Worm (Caenorhabditis elegans) whole organism, early embryonic: ENCODE results near the gene C34C12.9.
A peak's percentile ranks its signal among the peaks of the same experiment; 100 is the strongest.

Source experiments
- B0310.2 ChIP-seq: sonication (generic microtip); optimal IDR thresholded peaks from 2 replicates; lab custom pipeline; 2016; ENCODE audit warnings: mild to moderate bottlenecking, missing genetic modification characterization, missing compliant biosample characterization
- F13C5.2 ChIP-seq: sonication (generic microtip); optimal IDR thresholded peaks from 2 replicates; lab custom pipeline; 2017; ENCODE audit warnings: mild to moderate bottlenecking, missing genetic modification characterization, inconsistent platforms, missing compliant biosample characterization
- aly-1 ChIP-seq: sonication (generic microtip); optimal IDR thresholded peaks from 2 replicates; lab custom pipeline; 2016; ENCODE audit warnings: missing genetic modification characterization, missing compliant biosample characterization
- ama-1 ChIP-seq: fragments of 150-350 bp; optimal IDR thresholded peaks from 2 replicates; lab custom pipeline; 2014
- ceh-13 ChIP-seq: fragments of 200-800 bp; sonication (Bioruptor generic); optimal IDR thresholded peaks from 2 replicates; lab custom pipeline; 2018; ENCODE audit warnings: mild to moderate bottlenecking, missing genetic modification characterization, missing compliant biosample characterization
- ceh-36 ChIP-seq: sonication (generic microtip); optimal IDR thresholded peaks from 2 replicates; lab custom pipeline; 2016; ENCODE audit warnings: missing genetic modification characterization, inconsistent platforms, missing compliant biosample characterization
- ets-7 ChIP-seq: sonication (generic microtip); optimal IDR thresholded peaks from 2 replicates; lab custom pipeline; 2016; ENCODE audit warnings: missing genotype, missing genetic modification characterization, missing compliant biosample characterization
- flt-1 ChIP-seq: fragments of 200-800 bp; sonication (Bioruptor generic); IDR thresholded peaks from 2 replicates; pipeline ENCODE4 v1.3.6; 2022; ENCODE audit warnings: missing genetic modification characterization, missing compliant biosample characterization
- hmbx-1 ChIP-seq: sonication (generic microtip); optimal IDR thresholded peaks from 2 replicates; lab custom pipeline; 2016; ENCODE audit warnings: mild to moderate bottlenecking, missing genetic modification characterization, missing compliant biosample characterization
- hmg-4 ChIP-seq: fragments of 200-800 bp; sonication (Bioruptor generic); optimal IDR thresholded peaks from 2 replicates; lab custom pipeline; 2018; ENCODE audit warnings: mild to moderate bottlenecking, missing genetic modification characterization, missing compliant biosample characterization
- hnd-1 ChIP-seq: sonication (generic microtip); optimal IDR thresholded peaks from 2 replicates; lab custom pipeline; 2016; ENCODE audit warnings: missing genetic modification characterization, missing compliant biosample characterization
- pes-1 ChIP-seq: fragments of 200-800 bp; sonication (Bioruptor generic); IDR thresholded peaks from 2 replicates; pipeline ENCODE4 v1.3.6; 2022; ENCODE audit warnings: missing genetic modification reagents, missing genetic modification characterization, missing compliant biosample characterization
- scrt-1 ChIP-seq: fragments of 200-800 bp; sonication (Bioruptor generic); IDR thresholded peaks from 2 replicates; pipeline ENCODE4 v1.3.6; 2022; ENCODE audit warnings: missing genetic modification characterization, missing compliant biosample characterization
- sea-1 ChIP-seq: fragments of 200-800 bp; sonication (Bioruptor generic); conservative IDR thresholded peaks from 2 replicates; pipeline ENCODE4 v1.3.6; 2022; ENCODE audit warnings: missing genetic modification characterization, missing compliant biosample characterization
- tbx-11 ChIP-seq: fragments of 200-800 bp; sonication (Bioruptor generic); IDR thresholded peaks from 2 replicates; pipeline ENCODE4 v1.3.6; 2022; ENCODE audit warnings: missing genetic modification characterization, missing compliant biosample characterization
- tbx-37 ChIP-seq: fragments of 200-800 bp; sonication (Bioruptor generic); conservative IDR thresholded peaks from 2 replicates; pipeline ENCODE4 v1.3.6; 2022; ENCODE audit warnings: missing genetic modification reagents, missing genetic modification characterization, missing compliant biosample characterization
- tra-4 ChIP-seq: sonication (generic microtip); optimal IDR thresholded peaks from 2 replicates; lab custom pipeline; 2017; ENCODE audit warnings: missing genetic modification characterization, missing compliant biosample characterization

Gene C34C12.9

DNA sequence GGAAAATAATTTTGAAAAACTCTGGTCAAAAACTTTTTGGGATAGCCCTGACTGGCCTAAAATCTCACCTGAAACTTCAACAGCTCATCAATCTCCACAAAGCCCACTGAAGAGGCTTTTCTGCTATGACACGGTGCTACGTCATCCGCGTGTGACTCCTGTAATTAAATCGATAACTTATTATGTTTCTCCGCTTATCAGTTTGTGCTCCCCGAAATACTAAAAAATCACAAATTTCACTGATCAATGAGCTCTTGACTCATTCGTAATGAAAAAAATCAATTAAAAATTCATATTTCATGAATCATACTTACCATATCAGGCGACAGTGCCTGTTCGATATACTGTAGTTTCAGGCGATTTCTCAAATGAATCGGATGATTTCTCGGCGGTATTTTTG lies 298 bp downstream of the C34C12.9 start:
- TF ChIP-seq flt-1 (no peak), ama-1 (lab: Kevin White, UChicago) (no peak), ceh-36 (tag; lab: Kevin White, UChicago) (no peak), hmbx-1 (tag; lab: Kevin White, UChicago) (no peak), F13C5.2 (tag; lab: Kevin White, UChicago) (no peak), ceh-13 (GFP tag; lab: Kevin White, UChicago) (no peak), B0310.2 (tag; lab: Kevin White, UChicago) (no peak), pes-1 (GFP tag; lab: Robert Waterston, UW) (no peak), tra-4 (tag; lab: Kevin White, UChicago) (no peak), tbx-11 (GFP tag; lab: Robert Waterston, UW) (no peak), aly-1 (tag; lab: Kevin White, UChicago) (no peak), hnd-1 (tag; lab: Kevin White, UChicago) (no peak)

- no peak for TF ChIP-seq tbx-11 (GFP tag; lab: Robert Waterston, UW)
- TF ChIP-seq F13C5.2 (tag; lab: Kevin White, UChicago), result peak; percentile 26
- no peak for TF ChIP-seq flt-1
Measured at ce11 chrIII:3471403-3472053, 3.8 kb downstream of the C34C12.9 start, which contains the start of gene rsu-1. Gene rsu-1 (plus strand): TSS chrIII:3472003.

DNA sequence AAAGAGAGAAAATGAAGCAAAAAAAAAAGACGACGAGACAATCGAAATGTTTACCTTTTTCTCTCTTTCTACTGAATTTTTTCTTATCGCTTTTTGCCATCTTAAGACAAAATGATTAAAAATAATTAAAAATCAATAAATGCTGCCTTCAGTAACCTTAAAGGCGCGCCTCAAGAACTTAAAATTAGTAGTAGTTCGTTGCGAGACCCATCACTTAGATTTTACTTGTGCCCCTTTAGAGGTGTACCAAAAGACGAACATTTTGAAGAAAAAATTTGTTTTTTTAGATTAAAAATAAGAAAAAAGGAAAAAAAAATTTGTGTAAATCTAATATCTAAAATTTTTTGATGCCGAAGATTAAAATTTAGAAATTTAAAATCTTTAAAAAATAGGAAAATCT lies 4.3 kb downstream of the C34C12.9 start:
- TF ChIP-seq tbx-11 (GFP tag; lab: Robert Waterston, UW) (no peak), sea-1 (GFP tag; lab: Robert Waterston, UW) (no peak), scrt-1 (GFP tag; lab: Robert Waterston, UW) (no peak), pes-1 (GFP tag; lab: Robert Waterston, UW) (no peak), ama-1 (lab: Kevin White, UChicago) (no peak)

DNA sequence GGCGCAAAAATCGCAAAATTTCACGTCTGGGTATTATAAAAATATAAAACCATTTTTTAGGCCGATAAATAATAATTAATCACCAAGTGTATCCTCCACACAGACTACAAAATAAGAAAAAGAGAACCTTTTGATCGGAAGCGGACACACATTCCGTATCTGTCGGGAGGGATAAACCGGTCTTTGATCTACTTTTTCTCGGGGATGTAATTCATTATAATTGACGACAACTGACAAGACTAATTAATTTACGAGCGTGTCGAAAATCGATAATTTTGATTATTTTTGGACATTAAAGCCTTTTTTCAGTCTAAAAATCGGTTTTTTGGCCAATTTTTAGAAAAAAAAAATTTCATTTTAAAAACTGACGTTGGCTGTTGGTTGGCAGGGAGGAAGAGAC lies 4.9 kb downstream of the C34C12.9 start:
- no peak for TF ChIP-seq ama-1 (lab: Kevin White, UChicago)
- TF ChIP-seq scrt-1 (GFP tag; lab: Robert Waterston, UW), result no peak
- TF ChIP-seq F13C5.2 (tag; lab: Kevin White, UChicago), result no peak
- no peak for TF ChIP-seq pes-1 (GFP tag; lab: Robert Waterston, UW)
- TF ChIP-seq hmbx-1 (tag; lab: Kevin White, UChicago), result no peak
- TF ChIP-seq tbx-11 (GFP tag; lab: Robert Waterston, UW), result no peak
- TF ChIP-seq sea-1 (GFP tag; lab: Robert Waterston, UW), result no peak
- TF ChIP-seq hnd-1 (tag; lab: Kevin White, UChicago), result no peak
- no peak for TF ChIP-seq flt-1
- no peak for TF ChIP-seq ceh-36 (tag; lab: Kevin White, UChicago)
- TF ChIP-seq aly-1 (tag; lab: Kevin White, UChicago), result no peak
- TF ChIP-seq tra-4 (tag; lab: Kevin White, UChicago), result no peak
- TF ChIP-seq ceh-13 (GFP tag; lab: Kevin White, UChicago), result no peak

DNA sequence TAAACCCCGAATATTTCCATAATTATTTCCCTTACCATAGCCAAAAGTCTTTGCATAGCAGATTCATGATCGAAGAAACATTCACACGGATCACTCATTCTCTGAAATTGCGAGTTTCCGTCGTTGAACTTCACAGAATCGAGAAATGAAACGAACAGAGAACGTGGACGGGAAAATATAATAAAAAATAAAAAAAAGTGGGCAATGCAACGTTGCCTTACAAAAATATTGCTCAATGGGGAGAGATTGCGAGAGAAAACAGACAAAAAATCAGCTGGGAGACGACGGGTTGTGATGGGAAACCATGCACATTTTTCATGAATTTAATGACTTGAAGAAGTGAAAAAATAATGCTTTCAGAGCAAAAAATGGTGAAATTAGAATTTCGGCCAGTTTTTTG lies 5.7 kb downstream of the C34C12.9 start, which contains the start of gene smim-14:
TSS of gene smim-14 (minus strand) at position 101 of the 400 bp plus-strand sequence.
- no peak for TF ChIP-seq ets-7 (tag; lab: Kevin White, UChicago)
- no peak for TF ChIP-seq sea-1 (GFP tag; lab: Robert Waterston, UW)
- TF ChIP-seq hnd-1 (tag; lab: Kevin White, UChicago), result no peak
- no peak for TF ChIP-seq F13C5.2 (tag; lab: Kevin White, UChicago)
- no peak for TF ChIP-seq hmbx-1 (tag; lab: Kevin White, UChicago)
- no peak for TF ChIP-seq aly-1 (tag; lab: Kevin White, UChicago)
- no peak for TF ChIP-seq scrt-1 (GFP tag; lab: Robert Waterston, UW)
- no peak for TF ChIP-seq tbx-37 (GFP tag; lab: Robert Waterston, UW)
- TF ChIP-seq ceh-36 (tag; lab: Kevin White, UChicago), result no peak
- TF ChIP-seq ama-1 (lab: Kevin White, UChicago), result no peak
- no peak for TF ChIP-seq pes-1 (GFP tag; lab: Robert Waterston, UW)
- TF ChIP-seq tbx-11 (GFP tag; lab: Robert Waterston, UW), result no peak
- no peak for TF ChIP-seq B0310.2 (tag; lab: Kevin White, UChicago)
- TF ChIP-seq flt-1, result no peak
- TF ChIP-seq ceh-13 (GFP tag; lab: Kevin White, UChicago), result no peak
- no peak for TF ChIP-seq tra-4 (tag; lab: Kevin White, UChicago)
- no peak for TF ChIP-seq hmg-4

DNA sequence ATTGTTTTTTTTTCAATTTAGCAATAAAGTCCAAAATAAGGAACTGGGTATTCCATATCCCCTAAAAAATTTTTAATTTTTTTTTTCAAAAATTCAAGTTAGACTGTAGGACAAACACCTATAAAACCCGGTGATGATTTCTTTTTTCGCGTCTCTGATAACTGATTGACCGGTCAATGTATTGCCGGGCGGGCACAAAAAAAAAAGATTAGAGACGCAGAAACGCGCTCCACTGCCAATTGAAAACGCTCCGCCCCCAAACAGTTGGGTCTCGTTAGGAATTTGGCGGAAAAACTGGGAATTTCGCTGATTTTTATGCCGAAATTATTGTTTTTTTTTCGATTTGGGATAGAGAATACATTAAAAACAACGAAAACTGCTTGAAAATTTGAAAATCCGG lies 6.9 kb downstream of the C34C12.9 start:
- no peak for TF ChIP-seq aly-1 (tag; lab: Kevin White, UChicago)
- no peak for TF ChIP-seq scrt-1 (GFP tag; lab: Robert Waterston, UW)
- TF ChIP-seq F13C5.2 (tag; lab: Kevin White, UChicago), result no peak
- no peak for TF ChIP-seq tbx-11 (GFP tag; lab: Robert Waterston, UW)

DNA sequence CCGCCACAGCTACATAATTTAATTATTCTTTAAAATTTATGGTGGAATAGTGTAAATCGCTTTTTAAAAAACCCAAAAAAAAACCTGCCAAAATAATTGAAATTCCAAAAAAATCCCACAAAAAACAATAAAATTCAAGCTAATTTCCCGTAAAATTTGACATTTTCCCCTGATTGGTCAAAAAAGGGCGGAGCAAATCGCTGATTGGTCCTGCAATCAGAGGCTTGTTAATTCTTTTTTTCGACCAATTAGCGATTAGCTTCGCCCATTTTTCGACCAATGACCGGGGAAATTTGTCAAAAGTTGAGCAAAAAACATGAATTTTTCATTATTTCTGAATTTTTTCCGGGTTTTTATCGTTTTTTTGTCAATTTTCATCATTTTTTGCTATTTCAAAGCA lies 8.3 kb downstream of the C34C12.9 start:
- TF ChIP-seq hnd-1 (tag; lab: Kevin White, UChicago) (no peak), tbx-37 (GFP tag; lab: Robert Waterston, UW) (no peak), scrt-1 (GFP tag; lab: Robert Waterston, UW) (no peak), pes-1 (GFP tag; lab: Robert Waterston, UW) (no peak)

- TF ChIP-seq hnd-1 (tag; lab: Kevin White, UChicago), result no peak
- no peak for TF ChIP-seq F13C5.2 (tag; lab: Kevin White, UChicago)
- TF ChIP-seq tbx-11 (GFP tag; lab: Robert Waterston, UW), result no peak
- TF ChIP-seq scrt-1 (GFP tag; lab: Robert Waterston, UW), result no peak
- no peak for TF ChIP-seq sea-1 (GFP tag; lab: Robert Waterston, UW)
- TF ChIP-seq hmg-4, result no peak
- no peak for TF ChIP-seq hmbx-1 (tag; lab: Kevin White, UChicago)
- TF ChIP-seq tbx-37 (GFP tag; lab: Robert Waterston, UW), result no peak
- no peak for TF ChIP-seq ets-7 (tag; lab: Kevin White, UChicago)
- TF ChIP-seq ceh-13 (GFP tag; lab: Kevin White, UChicago), result no peak
- TF ChIP-seq pes-1 (GFP tag; lab: Robert Waterston, UW), result no peak
- TF ChIP-seq ceh-36 (tag; lab: Kevin White, UChicago), result no peak
- TF ChIP-seq tra-4 (tag; lab: Kevin White, UChicago), result no peak
- TF ChIP-seq aly-1 (tag; lab: Kevin White, UChicago), result no peak
- no peak for TF ChIP-seq flt-1
- no peak for TF ChIP-seq B0310.2 (tag; lab: Kevin White, UChicago)
Measured at ce11 chrIII:3461403-3461802, 13.9 kb downstream of the C34C12.9 start, which contains the start of gene pph-6. Gene pph-6 (plus strand): TSS chrIII:3461703.
